Fruit fly (Drosophila melanogaster) whole organism, adult: ENCODE results near the gene TBC1D5.

Experiments used
- CG12768 ChIP-seq: fragments of 200-800 bp; sonication (Bioruptor generic); optimal IDR thresholded peaks from 2 replicates; lab custom pipeline; 2017; ENCODE audit warnings: missing biosample characterization, missing genetic modification characterization, mild to moderate bottlenecking, moderate library complexity, missing genetic modification reagents
- CG14711 ChIP-seq: fragments of 200-800 bp; sonication (Bioruptor generic); optimal IDR thresholded peaks from 2 replicates; lab custom pipeline; 2018; ENCODE audit warnings: missing biosample characterization, mild to moderate bottlenecking, missing genetic modification characterization, moderate library complexity
- Hr96 ChIP-seq: fragments of 200-800 bp; sonication (Bioruptor generic); optimal IDR thresholded peaks from 2 replicates; lab custom pipeline; 2016; ENCODE audit warnings: missing biosample characterization, missing genetic modification characterization
- tj ChIP-seq: fragments of 200-800 bp; sonication (Bioruptor generic); optimal IDR thresholded peaks from 3 replicates; lab custom pipeline; 2017; ENCODE audit warnings: missing biosample characterization, mild to moderate bottlenecking, missing genetic modification characterization, moderate library complexity

dm6 chr3R:13304512-13305069, 32.8 kb upstream of the TBC1D5 start:
- TF ChIP-seq CG12768 (GFP tag; lab: Kevin White, UChicago) (no peak), Hr96 (GFP tag; lab: Kevin White, UChicago) (no peak), CG14711 (tag; lab: Kevin White, UChicago) (no peak), tj (no peak)
